Fruit fly (Drosophila melanogaster): ENCODE results near the gene CG32756.

Gene CG32756

DNA sequence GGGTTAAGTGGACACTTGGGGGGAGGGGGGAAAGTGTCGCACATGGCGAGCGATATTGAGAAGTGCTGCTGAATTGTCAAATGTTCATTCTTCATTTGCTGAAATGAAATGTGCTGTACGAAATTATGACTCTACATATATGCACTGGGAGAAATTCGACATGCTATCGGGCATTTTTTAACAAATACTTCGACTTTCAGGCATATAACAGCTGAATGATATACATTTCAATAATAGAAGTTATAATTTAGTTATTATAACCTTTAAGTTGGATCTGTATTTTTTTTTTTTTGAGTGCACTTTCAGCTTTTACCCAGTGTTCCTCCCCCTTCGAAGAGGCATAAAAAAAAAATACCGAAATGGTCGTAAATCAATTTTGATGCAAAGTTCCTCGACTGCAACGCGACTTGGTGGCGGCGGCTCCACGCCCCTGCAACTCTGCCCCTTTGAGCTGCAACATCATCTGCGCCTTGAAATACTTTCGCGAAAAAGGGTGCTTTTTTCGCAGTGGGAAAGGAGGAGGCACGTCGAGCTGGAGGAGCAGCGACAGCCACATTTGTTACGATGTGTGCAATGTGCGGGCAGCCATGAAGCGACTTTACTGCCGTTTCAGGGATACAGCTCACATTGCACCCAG is 28.0 kb downstream of the CG32756 start (continued):
- peak; percentile 44 for TF ChIP-seq lmd (GFP tag; IDR thresholded peaks at IDR 0.05)
- TF ChIP-seq C15 (GFP tag; IDR thresholded peaks at IDR 0.05) = no peak
- TF ChIP-seq ind (GFP tag; optimal IDR thresholded peaks at IDR 0.05) = peak; percentile 11
- peak; percentile 40 for TF ChIP-seq CG14710 (tag; optimal IDR thresholded peaks at IDR 0.05)
- peak; percentile 63 for TF ChIP-seq Ets65A (GFP tag)
- TF ChIP-seq Trl (optimal IDR thresholded peaks at IDR 0.05) = no peak
- no peak for TF ChIP-seq Trl (GFP tag; optimal IDR thresholded peaks at IDR 0.05)
- no peak for TF ChIP-seq pum (GFP tag; optimal IDR thresholded peaks at IDR 0.05)
- no peak for TF ChIP-seq Usf (GFP tag; optimal IDR thresholded peaks at IDR 0.05)
- TF ChIP-seq pan (optimal IDR thresholded peaks at IDR 0.05) = no peak
- peak in 1 of 2 experiments; percentile 55 for TF ChIP-seq pan (GFP tag; optimal IDR thresholded peaks at IDR 0.05 in 1 of 2, IDR thresholded peaks at IDR 0.05 in 1 of 2)
- TF ChIP-seq H15 (GFP tag; IDR thresholded peaks at IDR 0.05) = no peak
- no peak for TF ChIP-seq Hr78 (GFP tag; optimal IDR thresholded peaks at IDR 0.05)
- TF ChIP-seq abd-A (tag; optimal IDR thresholded peaks at IDR 0.05) = no peak
- TF ChIP-seq CG8388 (GFP tag; optimal IDR thresholded peaks at IDR 0.05) = peak; percentile 36
- TF ChIP-seq CG32772 (GFP tag; IDR thresholded peaks at IDR 0.05) = peak; percentile 42; the same call in 1 of the 2 replicates
- TF ChIP-seq lov (optimal IDR thresholded peaks at IDR 0.05) = no peak
- TF ChIP-seq lov (GFP tag; IDR thresholded peaks at IDR 0.05) = no peak
- TF ChIP-seq Rfx (GFP tag; IDR thresholded peaks at IDR 0.05) = no peak; the same call in 1 of the 2 replicates
- no peak for TF ChIP-seq Eip74EF (GFP tag; optimal IDR thresholded peaks at IDR 0.05)
- no peak for TF ChIP-seq CG6765 (GFP tag; optimal IDR thresholded peaks at IDR 0.05)
- no peak for TF ChIP-seq CG4404 (GFP tag; IDR thresholded peaks at IDR 0.05)
- TF ChIP-seq E2f2 (GFP tag; IDR thresholded peaks at IDR 0.05) = no peak
- no peak for TF ChIP-seq mirr (GFP tag; optimal IDR thresholded peaks at IDR 0.05)
- TF ChIP-seq ems (GFP tag; optimal IDR thresholded peaks at IDR 0.05) = no peak
- TF ChIP-seq CG4854 (GFP tag; optimal IDR thresholded peaks at IDR 0.05) = no peak
- TF ChIP-seq CG18262 (tag; optimal IDR thresholded peaks at IDR 0.05) = peak; percentile 35
- no peak for TF ChIP-seq CG10274 (GFP tag; optimal IDR thresholded peaks at IDR 0.05)
- TF ChIP-seq CG1792 (GFP tag; optimal IDR thresholded peaks at IDR 0.05) = no peak
- no peak for TF ChIP-seq CG13624 (GFP tag; optimal IDR thresholded peaks at IDR 0.05)
- peak; percentile 43 for TF ChIP-seq dmrt99B (tag; optimal IDR thresholded peaks at IDR 0.05)
- no peak for TF ChIP-seq stwl (tag; optimal IDR thresholded peaks at IDR 0.05)
- TF ChIP-seq Antp (GFP tag; optimal IDR thresholded peaks at IDR 0.05) = no peak
- TF ChIP-seq CG14667 (GFP tag; IDR thresholded peaks at IDR 0.05) = peak; percentile 45; the same call in 1 of the 2 replicates
- TF ChIP-seq Bdp1 (GFP tag; optimal IDR thresholded peaks at IDR 0.05) = no peak
- no peak for TF ChIP-seq Mes4 (GFP tag; optimal IDR thresholded peaks at IDR 0.05)
- TF ChIP-seq CG9932 (GFP tag; IDR thresholded peaks at IDR 0.05) = no peak
- TF ChIP-seq disco-r (GFP tag; optimal IDR thresholded peaks at IDR 0.05) = no peak
- TF ChIP-seq CG2129 (GFP tag; IDR thresholded peaks at IDR 0.05; ENCODE audit: partially characterized antibody) = no peak
- TF ChIP-seq tna (GFP tag; IDR thresholded peaks at IDR 0.05; ENCODE audit: partially characterized antibody) = no peak
- TF ChIP-seq nerfin-1 (tag; optimal IDR thresholded peaks at IDR 0.05) = no peak
- TF ChIP-seq CG3726 (GFP tag; IDR thresholded peaks at IDR 0.05) = no peak
- no peak for TF ChIP-seq CG9876 (GFP tag; optimal IDR thresholded peaks at IDR 0.05)
- peak; percentile 27; the same call in 1 of the 2 replicates for TF ChIP-seq sob (GFP tag; IDR thresholded peaks at IDR 0.05)
- TF ChIP-seq CG9215 (GFP tag; IDR thresholded peaks at IDR 0.05) = no peak
- TF ChIP-seq odd (GFP tag; optimal IDR thresholded peaks at IDR 0.05) = no peak
- TF ChIP-seq Opbp (GFP tag; IDR thresholded peaks at IDR 0.05; ENCODE audit: partially characterized antibody) = no peak
- no peak for TF ChIP-seq NC2α (GFP tag; optimal IDR thresholded peaks at IDR 0.05)
- no peak for TF ChIP-seq CG33213 (GFP tag; optimal IDR thresholded peaks at IDR 0.05)
- TF ChIP-seq CG4360 (GFP tag; IDR thresholded peaks at IDR 0.05) = no peak
- peak; percentile 5 for TF ChIP-seq sqz (GFP tag; optimal IDR thresholded peaks at IDR 0.05)
